Fruit fly (Drosophila melanogaster) whole organism, embryonic: ENCODE data around the gene mfr.

Experiments used
- B-H1 ChIP-seq: fragments of 200-800 bp; sonication (Bioruptor generic); IDR thresholded peaks from 3 replicates; pipeline ENCODE4 v1.3.6; 2022; ENCODE audit warnings: missing biosample characterization, missing genetic modification characterization
- C15 ChIP-seq: fragments of 200-800 bp; sonication (Bioruptor generic); IDR thresholded peaks from 3 replicates; pipeline ENCODE4 v1.3.6; 2022; ENCODE audit warnings: missing biosample characterization, missing genetic modification characterization
- CG10147 ChIP-seq: fragments of 200-800 bp; sonication (Bioruptor generic); optimal IDR thresholded peaks from 2 replicates; lab custom pipeline; 2019; ENCODE audit warnings: missing biosample characterization, mild to moderate bottlenecking, missing genetic modification characterization, moderate library complexity
- CG10321 ChIP-seq: fragments of 200-800 bp; sonication (Bioruptor generic); IDR thresholded peaks from 2 replicates; pipeline ENCODE4 v1.3.6; 2022; ENCODE audit warnings: missing biosample characterization, missing genetic modification characterization
- CG11695 ChIP-seq: fragments of 200-800 bp; sonication (Bioruptor generic); IDR thresholded peaks from 3 replicates; pipeline ENCODE4 v1.3.6; 2022; ENCODE audit warnings: missing biosample characterization, missing genetic modification characterization
- CG13287 ChIP-seq: fragments of 200-800 bp; sonication (Bioruptor generic); IDR thresholded peaks from 2 replicates; pipeline ENCODE4 v1.3.6; 2022; ENCODE audit warnings: missing biosample characterization, missing genetic modification characterization; ENCODE audit not compliant: partially characterized antibody
- CG14860 ChIP-seq: fragments of 200-800 bp; sonication (Bioruptor generic); IDR thresholded peaks from 3 replicates; pipeline ENCODE4 v1.3.6; 2022; ENCODE audit warnings: missing biosample characterization, missing genetic modification characterization; ENCODE audit not compliant: partially characterized antibody
- CG15479 ChIP-seq: fragments of 200-800 bp; sonication (Bioruptor generic); optimal IDR thresholded peaks from 3 replicates; lab custom pipeline; 2019; ENCODE audit warnings: missing biosample characterization, mild to moderate bottlenecking, missing genetic modification characterization, moderate library complexity
- CG15601 ChIP-seq: fragments of 200-800 bp; sonication (Bioruptor generic); optimal IDR thresholded peaks from 3 replicates; lab custom pipeline; 2019; ENCODE audit warnings: missing biosample characterization, mild to moderate bottlenecking, missing genetic modification characterization, moderate library complexity
- CG15696 ChIP-seq: fragments of 200-800 bp; sonication (Bioruptor generic); optimal IDR thresholded peaks from 2 replicates; lab custom pipeline; 2019; ENCODE audit warnings: missing biosample characterization, mild to moderate bottlenecking, missing genetic modification characterization, moderate library complexity
- CG1603 ChIP-seq: fragments of 200-800 bp; sonication (Bioruptor generic); optimal IDR thresholded peaks from 2 replicates; lab custom pipeline; 2019; ENCODE audit warnings: missing biosample characterization, mild to moderate bottlenecking, missing genetic modification characterization, moderate library complexity
- CG16815 ChIP-seq: fragments of 200-800 bp; sonication (Bioruptor generic); optimal IDR thresholded peaks from 3 replicates; lab custom pipeline; 2017; ENCODE audit warnings: missing biosample characterization, mild to moderate bottlenecking, missing genetic modification characterization
- CG17612 ChIP-seq: fragments of 200-800 bp; sonication (Bioruptor generic); IDR thresholded peaks from 2 replicates; pipeline ENCODE4 v1.3.6; 2022; ENCODE audit warnings: missing biosample characterization, missing genetic modification characterization
- CG18262 ChIP-seq: fragments of 200-800 bp; optimal IDR thresholded peaks from 3 replicates; lab custom pipeline; 2019; ENCODE audit warnings: missing biosample characterization, mild to moderate bottlenecking, missing genetic modification characterization, moderate library complexity
- CG2199 ChIP-seq: fragments of 200-800 bp; sonication (Bioruptor generic); IDR thresholded peaks from 3 replicates; pipeline ENCODE4 v1.3.6; 2022; ENCODE audit warnings: missing biosample characterization, missing genetic modification characterization
- CG34224 ChIP-seq: fragments of 200-800 bp; sonication (Bioruptor generic); IDR thresholded peaks from 3 replicates; pipeline ENCODE4 v1.3.6; 2022; ENCODE audit warnings: missing biosample characterization, missing genetic modification characterization; ENCODE audit not compliant: partially characterized antibody
- CG8290 ChIP-seq, 3 experiments: fragments of 200-800 bp; sonication (Bioruptor generic); optimal IDR thresholded peaks; 2 replicates each; lab custom pipeline; 2016 to 2019; ENCODE audit warnings: missing biosample characterization in 3 of 3, missing genetic modification characterization in 3 of 3, mild to moderate bottlenecking in 2 of 3, moderate library complexity in 1 of 3
- Deaf1 ChIP-seq: fragments of 200-800 bp; optimal IDR thresholded peaks from 3 replicates; lab custom pipeline; 2019; ENCODE audit warnings: missing biosample characterization, mild to moderate bottlenecking, missing genetic modification characterization, moderate library complexity
- Elba2 ChIP-seq: fragments of 200-800 bp; sonication (Bioruptor generic); optimal IDR thresholded peaks from 3 replicates; lab custom pipeline; 2016; ENCODE audit warnings: missing biosample characterization, missing genetic modification characterization
- Ets65A ChIP-seq: fragments of 200-800 bp; sonication (Bioruptor generic); peaks from one replicate; lab custom pipeline; 2016; ENCODE audit warnings: missing biosample characterization, missing genetic modification characterization
- Hmr ChIP-seq: fragments of 200-800 bp; sonication (Bioruptor generic); optimal IDR thresholded peaks from 3 replicates; lab custom pipeline; 2017; ENCODE audit warnings: mild to moderate bottlenecking, missing biosample characterization, missing genetic modification reagents, missing genetic modification characterization
- Hmx ChIP-seq: fragments of 200-800 bp; sonication (Bioruptor generic); optimal IDR thresholded peaks from 2 replicates; lab custom pipeline; 2016; ENCODE audit warnings: missing biosample characterization, missing genetic modification characterization
- Kr ChIP-seq: fragments of 200-800 bp; sonication (Bioruptor generic); optimal IDR thresholded peaks from 2 replicates; lab custom pipeline; 2017; ENCODE audit warnings: missing biosample characterization, mild to moderate bottlenecking, missing genetic modification characterization
- Myb ChIP-seq: fragments of 200-800 bp; sonication (Bioruptor generic); optimal IDR thresholded peaks from 2 replicates; lab custom pipeline; 2016; ENCODE audit warnings: missing biosample characterization, missing genetic modification characterization
- Optix ChIP-seq: fragments of 200-800 bp; sonication (Bioruptor generic); IDR thresholded peaks from 3 replicates; pipeline ENCODE4 v1.3.6; 2022; ENCODE audit warnings: missing biosample characterization, missing genetic modification characterization
- PHDP ChIP-seq: fragments of 200-800 bp; sonication (Bioruptor generic); optimal IDR thresholded peaks from 3 replicates; lab custom pipeline; 2018; ENCODE audit warnings: missing biosample characterization, mild to moderate bottlenecking, missing genetic modification characterization, moderate library complexity
- Stat92E ChIP-seq, 3 experiments: fragments of >200 bp in 2 of 3; fragments of 200-800 bp in 1 of 3; sonication (Bioruptor generic) in 1 of 3; optimal IDR thresholded peaks; 2 replicates each; lab custom pipeline; 2017 to 2019; ENCODE audit warnings: missing biosample characterization in 3 of 3, missing genetic modification characterization in 3 of 3, mild to moderate bottlenecking in 1 of 3, moderate library complexity in 1 of 3
- bab2 ChIP-seq: fragments of 200-800 bp; sonication (Bioruptor generic); optimal IDR thresholded peaks from 2 replicates; lab custom pipeline; 2016; ENCODE audit warnings: missing biosample characterization, missing genetic modification characterization
- bowl ChIP-seq: fragments of 200-800 bp; sonication (Bioruptor generic); IDR thresholded peaks from 2 replicates; pipeline ENCODE4 v1.3.6; 2022; ENCODE audit warnings: missing biosample characterization, missing genetic modification characterization
- cg ChIP-seq: fragments of 200-800 bp; sonication (Bioruptor generic); optimal IDR thresholded peaks from 3 replicates; lab custom pipeline; 2019; ENCODE audit warnings: missing biosample characterization, mild to moderate bottlenecking, missing genetic modification characterization, moderate library complexity
- chif ChIP-seq, 2 experiments: fragments of 200-800 bp; sonication (Bioruptor generic); optimal IDR thresholded peaks; 3 replicates each; lab custom pipeline; 2016; ENCODE audit warnings: missing biosample characterization in 2 of 2, missing genetic modification characterization in 2 of 2
- crp ChIP-seq, 2 experiments: fragments of 200-800 bp; sonication (Bioruptor generic); optimal IDR thresholded peaks; 2 replicates in 1 of 2; 3 replicates in 1 of 2; lab custom pipeline; 2017; ENCODE audit warnings: missing biosample characterization in 2 of 2, missing genetic modification characterization in 2 of 2, mild to moderate bottlenecking in 1 of 2, moderate library complexity in 1 of 2
- esg ChIP-seq: fragments of 200-800 bp; sonication (Bioruptor generic); conservative IDR thresholded peaks from 2 replicates; pipeline ENCODE4 v1.3.6; 2022; ENCODE audit warnings: missing biosample characterization, missing genetic modification characterization
- fu2 ChIP-seq: fragments of 200-800 bp; sonication (Bioruptor generic); optimal IDR thresholded peaks from 2 replicates; lab custom pipeline; 2016; ENCODE audit warnings: missing biosample characterization, missing genetic modification characterization
- gcm ChIP-seq: fragments of 200-800 bp; sonication (Bioruptor generic); optimal IDR thresholded peaks from 2 replicates; lab custom pipeline; 2019; ENCODE audit warnings: missing biosample characterization, mild to moderate bottlenecking, missing genetic modification characterization, moderate library complexity
- gsb ChIP-seq: fragments of 200-800 bp; sonication (Bioruptor generic); IDR thresholded peaks from 2 replicates; pipeline ENCODE4 v1.3.6; 2022; ENCODE audit warnings: missing biosample characterization, missing genetic modification characterization
- lmd ChIP-seq: fragments of 200-800 bp; sonication (Bioruptor generic); IDR thresholded peaks from 2 replicates; pipeline ENCODE4 v1.3.6; 2022; ENCODE audit warnings: missing biosample characterization, missing genetic modification characterization
- maf-S ChIP-seq: fragments of 200-800 bp; sonication (Bioruptor generic); optimal IDR thresholded peaks from 2 replicates; lab custom pipeline; 2016; ENCODE audit warnings: missing biosample characterization, missing genetic modification characterization
- mirr ChIP-seq: fragments of 200-800 bp; sonication (Bioruptor generic); optimal IDR thresholded peaks from 3 replicates; lab custom pipeline; 2018; ENCODE audit warnings: missing biosample characterization, mild to moderate bottlenecking, missing genetic modification characterization
- odd ChIP-seq: fragments of 200-800 bp; sonication (Bioruptor generic); optimal IDR thresholded peaks from 2 replicates; lab custom pipeline; 2017; ENCODE audit warnings: missing biosample characterization, mild to moderate bottlenecking, missing genetic modification characterization
- pita ChIP-seq: fragments of 200-800 bp; sonication (Bioruptor generic); optimal IDR thresholded peaks from 2 replicates; lab custom pipeline; 2017; ENCODE audit warnings: missing biosample characterization, mild to moderate bottlenecking, missing genetic modification characterization
- prd ChIP-seq, 3 experiments: fragments of >200 bp in 2 of 3; fragments of 200-800 bp in 1 of 3; sonication (Bioruptor generic) in 1 of 3; optimal IDR thresholded peaks in 2 of 3; IDR thresholded peaks in 1 of 3; 2 replicates in 2 of 3; 3 replicates in 1 of 3; pipeline versions ENCODE4 v1.3.6 to Lab custom; 2017 to 2022; ENCODE audit warnings: missing biosample characterization in 1 of 3, missing genetic modification characterization in 1 of 3
- pros ChIP-seq: fragments of 200-800 bp; sonication (Bioruptor generic); optimal IDR thresholded peaks from 3 replicates; lab custom pipeline; 2019; ENCODE audit warnings: missing biosample characterization, mild to moderate bottlenecking, missing genetic modification characterization, moderate library complexity
- ranshi ChIP-seq: fragments of 200-800 bp; sonication (Bioruptor generic); IDR thresholded peaks from 2 replicates; pipeline ENCODE4 v1.3.6; 2022; ENCODE audit warnings: missing biosample characterization, missing genetic modification characterization
- run ChIP-seq: fragments of 200-800 bp; sonication (Bioruptor generic); optimal IDR thresholded peaks from 3 replicates; lab custom pipeline; 2018; ENCODE audit warnings: missing biosample characterization, mild to moderate bottlenecking, missing genetic modification characterization
- schlank ChIP-seq: fragments of 200-800 bp; sonication (Bioruptor generic); optimal IDR thresholded peaks from 2 replicates; lab custom pipeline; 2018; ENCODE audit warnings: missing biosample characterization, mild to moderate bottlenecking, missing genetic modification characterization
- sd ChIP-seq: fragments of 200-800 bp; sonication (Bioruptor generic); optimal IDR thresholded peaks from 3 replicates; lab custom pipeline; 2018; ENCODE audit warnings: missing biosample characterization, mild to moderate bottlenecking, missing genetic modification characterization, moderate library complexity
- shn ChIP-seq: fragments of 200-800 bp; sonication (Bioruptor generic); optimal IDR thresholded peaks from 3 replicates; lab custom pipeline; 2016; ENCODE audit warnings: missing biosample characterization, missing genetic modification characterization
- vvl ChIP-seq: fragments of 200-800 bp; sonication (Bioruptor generic); IDR thresholded peaks from 2 replicates; pipeline ENCODE4 v1.3.6; 2022; ENCODE audit warnings: missing biosample characterization, missing genetic modification characterization
- z ChIP-seq: fragments of 200-800 bp; sonication (Bioruptor generic); IDR thresholded peaks from 3 replicates; pipeline ENCODE4 v1.3.6; 2022; ENCODE audit warnings: missing biosample characterization, missing genetic modification characterization

mfr gene

DNA sequence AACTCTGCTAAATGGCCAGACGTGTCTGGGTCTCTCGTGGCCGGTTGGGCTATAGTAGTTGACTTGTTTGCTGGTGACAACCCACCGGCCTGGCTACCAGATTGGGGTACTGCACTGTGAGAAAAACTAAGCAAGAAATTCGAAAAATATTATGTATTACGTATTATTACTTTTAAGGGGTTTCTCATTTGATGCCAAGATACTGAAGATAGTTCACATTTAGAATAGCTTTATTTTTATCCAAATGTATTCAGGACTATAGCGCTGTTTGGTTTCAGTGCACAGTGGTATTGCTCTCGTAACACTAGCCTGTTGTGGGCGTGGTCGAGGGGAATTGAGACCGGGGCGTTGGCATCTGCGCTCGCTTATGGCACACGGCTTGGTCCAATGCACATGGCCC lies 8.2 kb upstream of the mfr start (continued):
- TF ChIP-seq crp (GFP tag; optimal IDR thresholded peaks at IDR 0.05; lab: Kevin White, UChicago) (no peak), CG10147 (GFP tag; lab: Kevin White, UChicago) (peak; percentile 74), CG11695 (peak; percentile 47; the same call in 2 of the 3 replicates), shn (GFP tag; lab: Kevin White, UChicago) (no peak), B-H1 (GFP tag; lab: Robert Waterston, UW) (peak; percentile 60; the same call in 2 of the 3 replicates), z (GFP tag; lab: Robert Waterston, UW) (no peak), cg (no peak), pros (GFP tag; lab: Kevin White, UChicago) (no peak), CG14860 (no peak), C15 (no peak), CG16815 (GFP tag; lab: Kevin White, UChicago) (peak; percentile 9), Stat92E (GFP tag; optimal IDR thresholded peaks at IDR 0.05; lab: Kevin White, UChicago) (no peak), pita (no peak), run (tag; lab: Kevin White, UChicago) (peak; percentile 59), CG34224 (no peak), mirr (GFP tag; lab: Kevin White, UChicago) (no peak), CG10321 (GFP tag; lab: Robert Waterston, UW) (no peak), maf-S (GFP tag; lab: Kevin White, UChicago) (peak; percentile 0), CG2199 (GFP tag; lab: Robert Waterston, UW) (no peak), sd (peak; percentile 21), chif (GFP tag; optimal IDR thresholded peaks at IDR 0.05; lab: Kevin White, UChicago) (peak; percentile 10 to 57), schlank (tag; lab: Kevin White, UChicago) (no peak), CG1603 (peak; percentile 87), gcm (GFP tag; lab: Kevin White, UChicago) (peak; percentile 50), lmd (GFP tag; lab: Robert Waterston, UW) (peak; percentile 71), bowl (GFP tag; lab: Robert Waterston, UW) (0 out of 2 replicates have a peak, but pooled peaks have one; percentile 50), gsb (GFP tag; lab: Robert Waterston, UW) (no peak), Kr (GFP tag; lab: Kevin White, UChicago) (no peak), CG18262 (peak; percentile 60), vvl (peak; percentile 77), odd (peak; percentile 46), Deaf1 (tag; lab: Kevin White, UChicago) (peak; percentile 18), Hmx (GFP tag; lab: Kevin White, UChicago) (no peak), fu2 (GFP tag; lab: Kevin White, UChicago) (peak; percentile 7), CG8290 (GFP tag; optimal IDR thresholded peaks at IDR 0.05; lab: Kevin White, UChicago) (no peak), CG8290 (tag; optimal IDR thresholded peaks at IDR 0.05; lab: Kevin White, UChicago) (peak in 1 of 2 experiments; percentile 82), prd (optimal IDR thresholded peaks at IDR 0.05; lab: Kevin White, UChicago) (no peak), prd (GFP tag; IDR thresholded peaks at IDR 0.05; lab: Robert Waterston, UW) (peak; percentile 74), Optix (GFP tag; lab: Robert Waterston, UW) (no peak), CG15479 (GFP tag; lab: Kevin White, UChicago) (no peak), CG17612 (GFP tag; lab: Robert Waterston, UW) (no peak), Hmr (GFP tag; lab: Kevin White, UChicago) (peak; percentile 49), esg (GFP tag; lab: Robert Waterston, UW) (peak; percentile 68), Myb (no peak), CG15601 (tag; lab: Kevin White, UChicago) (peak; percentile 6), PHDP (tag; lab: Kevin White, UChicago) (peak; percentile 73), CG13287 (GFP tag; lab: Robert Waterston, UW) (no peak), ranshi (GFP tag; lab: Robert Waterston, UW) (peak; percentile 63; the same call in 1 of the 2 replicates), CG15696 (no peak), bab2 (no peak), Ets65A (GFP tag; lab: Kevin White, UChicago) (no peak), Elba2 (GFP tag; lab: Kevin White, UChicago) (no peak)
